Comparison of ENCODE assay signal across 2 fruit fly cellular contexts in the genomic region with DNA sequence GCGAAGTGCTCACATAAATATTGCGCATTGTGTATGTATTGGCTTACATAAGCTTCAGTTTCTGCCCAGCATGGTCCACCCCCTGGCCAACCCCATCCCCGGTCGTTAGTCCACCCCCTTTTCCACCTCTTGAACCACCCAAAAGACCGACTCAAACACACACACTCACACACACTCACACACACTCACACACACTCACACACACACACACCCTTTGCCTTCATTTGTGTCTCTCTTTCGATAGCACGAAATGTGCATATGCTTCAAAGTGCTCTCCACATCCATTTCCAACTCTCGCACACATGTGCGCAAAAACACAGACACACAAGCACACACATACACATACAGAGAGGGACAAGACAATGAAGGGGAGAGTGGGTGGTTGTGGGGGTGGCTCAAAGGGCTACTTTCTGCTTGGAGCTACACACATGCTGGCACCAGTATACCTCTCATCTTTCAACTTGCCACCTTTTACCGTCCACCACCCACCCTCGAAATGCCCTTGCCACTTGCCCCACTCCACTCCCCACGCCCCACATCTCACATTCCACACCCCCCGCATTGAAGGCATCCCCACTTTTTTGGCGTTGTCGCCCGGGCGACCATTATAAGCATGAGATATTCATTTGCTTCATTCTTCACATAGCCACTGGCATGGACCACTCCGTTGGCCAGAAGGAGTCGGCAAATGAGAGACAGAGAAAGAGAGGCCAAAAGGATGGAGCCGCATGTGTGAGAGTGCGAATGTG.
TF ChIP-seq lines count a peak whose summit lies in the region.

No protein-coding gene starts in this region.

- TF ChIP-seq CTCF in whole organism, embryonic (GFP tag; optimal IDR thresholded peaks at IDR 0.05; lab: Kevin White, UChicago), result no peak

TF ChIP-seq in whole organism, embryonic, 481 proteins besides CTCF, POLR2A, EP300 and RAD21:
- TF ChIP-seq CG16863 (GFP tag; optimal IDR thresholded peaks at IDR 0.05; lab: Kevin White, UChicago), result no peak
- no peak for TF ChIP-seq CG1647 (GFP tag; optimal IDR thresholded peaks at IDR 0.05; lab: Kevin White, UChicago)
- TF ChIP-seq seq (GFP tag; IDR thresholded peaks at IDR 0.05; lab: Robert Waterston, UW), result peak; percentile 38; the same call in 1 of the 2 replicates
- peak; percentile 16 for TF ChIP-seq sd (tag; optimal IDR thresholded peaks at IDR 0.05; lab: Kevin White, UChicago)
- TF ChIP-seq crol (GFP tag; IDR thresholded peaks at IDR 0.05; lab: Robert Waterston, UW), result peak; percentile 80
- TF ChIP-seq Nf-YC (tag; optimal IDR thresholded peaks at IDR 0.05; lab: Kevin White, UChicago), result peak; percentile 75
- no peak for TF ChIP-seq Med (GFP tag; lab: Kevin White, UChicago)
- peak; percentile 69 for TF ChIP-seq abd-A (tag; optimal IDR thresholded peaks at IDR 0.05; lab: Kevin White, UChicago)
- TF ChIP-seq twi (tag; optimal IDR thresholded peaks at IDR 0.05; lab: Kevin White, UChicago), result peak; percentile 20
- TF ChIP-seq Hsf (GFP tag; optimal IDR thresholded peaks at IDR 0.05; lab: Kevin White, UChicago), result no peak
- TF ChIP-seq Nf-YB (GFP tag; optimal IDR thresholded peaks at IDR 0.05; lab: Kevin White, UChicago), result peak; percentile 61
- TF ChIP-seq cg (GFP tag; optimal IDR thresholded peaks at IDR 0.05; lab: Kevin White, UChicago), result peak; percentile 68
- TF ChIP-seq CG1832 (GFP tag; optimal IDR thresholded peaks at IDR 0.05; lab: Kevin White, UChicago), result peak; percentile 25

TF ChIP-seq in whole organism, wandering third instar larva, 38 proteins besides CTCF, POLR2A, EP300 and RAD21:
- TF ChIP-seq psq (GFP tag; optimal IDR thresholded peaks at IDR 0.05; lab: Kevin White, UChicago), result no peak
- TF ChIP-seq Dfd (GFP tag; optimal IDR thresholded peaks at IDR 0.05; lab: Kevin White, UChicago), result peak; percentile 11
- no peak for TF ChIP-seq Dif (GFP tag; optimal IDR thresholded peaks at IDR 0.05; lab: Kevin White, UChicago; ENCODE audit: partially characterized antibody)
- TF ChIP-seq CG9705 (GFP tag; optimal IDR thresholded peaks at IDR 0.05; lab: Kevin White, UChicago), result no peak
